Fruit fly (Drosophila melanogaster) whole organism, pupa: ENCODE data around the gene JhI-21.

Experiments
- CG10348 ChIP-seq: fragments of 200-800 bp; sonication (Bioruptor generic); IDR thresholded peaks from 2 replicates; pipeline ENCODE4 v1.3.6; 2022; ENCODE audit warnings: missing biosample characterization, missing genetic modification characterization
- CG12605 ChIP-seq: fragments of 200-800 bp; sonication (Bioruptor generic); IDR thresholded peaks from 2 replicates; pipeline ENCODE4 v1.3.6; 2022; ENCODE audit warnings: missing biosample characterization, missing genetic modification characterization
- CG14655 ChIP-seq: fragments of 200-800 bp; sonication (Bioruptor generic); optimal IDR thresholded peaks from 3 replicates; lab custom pipeline; 2017; ENCODE audit warnings: mild to moderate bottlenecking, missing biosample characterization, missing genetic modification reagents, missing genetic modification characterization
- CG15710 ChIP-seq: fragments of 200-800 bp; sonication (Bioruptor generic); optimal IDR thresholded peaks from 2 replicates; lab custom pipeline; 2018; ENCODE audit warnings: missing biosample characterization, mild to moderate bottlenecking, missing genetic modification characterization, moderate library complexity
- CG17806 ChIP-seq: fragments of 200-800 bp; sonication (Bioruptor generic); optimal IDR thresholded peaks from 2 replicates; lab custom pipeline; 2018; ENCODE audit warnings: missing biosample characterization, mild to moderate bottlenecking, missing genetic modification characterization, moderate library complexity
- CG4496 ChIP-seq: fragments of 200-800 bp; sonication (Bioruptor generic); IDR thresholded peaks from 3 replicates; pipeline ENCODE4 v1.3.6; 2022; ENCODE audit warnings: missing biosample characterization, missing genetic modification characterization
- Pif1A ChIP-seq: fragments of 200-800 bp; sonication (Bioruptor generic); optimal IDR thresholded peaks from 3 replicates; lab custom pipeline; 2016; ENCODE audit warnings: missing biosample characterization, missing genetic modification characterization
- Pif1B ChIP-seq: fragments of 200-800 bp; sonication (Bioruptor generic); optimal IDR thresholded peaks from 3 replicates; lab custom pipeline; 2016; ENCODE audit warnings: missing biosample characterization, missing genetic modification characterization
- Snoo ChIP-seq: fragments of 200-800 bp; sonication (Bioruptor generic); optimal IDR thresholded peaks from 3 replicates; lab custom pipeline; 2017; ENCODE audit warnings: missing biosample characterization, mild to moderate bottlenecking, missing genetic modification characterization, inconsistent platforms
- fd96Ca ChIP-seq: fragments of 200-800 bp; sonication (Bioruptor generic); IDR thresholded peaks from 3 replicates; pipeline ENCODE4 v1.3.6; 2022; ENCODE audit warnings: missing biosample characterization, missing genetic modification characterization
- gl ChIP-seq: fragments of 200-800 bp; sonication (Bioruptor generic); optimal IDR thresholded peaks from 2 replicates; lab custom pipeline; 2018; ENCODE audit warnings: missing biosample characterization, mild to moderate bottlenecking, missing genetic modification characterization

DNA sequence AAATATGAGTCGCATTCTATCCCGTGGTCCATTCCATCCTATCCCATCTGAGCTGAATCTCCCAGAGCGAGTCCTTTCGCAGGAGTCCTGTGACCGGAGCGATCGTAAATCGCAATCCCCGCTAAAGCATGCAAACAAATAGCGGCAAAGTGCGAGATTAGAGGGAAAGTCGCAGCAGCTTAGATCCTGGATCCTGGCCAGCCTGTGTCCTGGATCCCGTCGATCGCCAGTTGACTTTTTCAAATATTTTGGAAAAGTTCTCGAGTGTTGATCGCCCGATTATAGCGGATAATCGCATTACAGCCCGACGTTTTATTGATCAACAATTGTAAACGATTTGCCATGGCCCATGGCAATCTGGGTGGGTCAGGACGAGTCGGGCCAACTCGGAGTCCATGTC lies 33.3 kb upstream of the JhI-21 start:
- TF ChIP-seq CG4496 (GFP tag; lab: Robert Waterston, UW) = no peak
- TF ChIP-seq CG15710 = no peak
- TF ChIP-seq CG10348 = no peak
- TF ChIP-seq CG17806 (tag; lab: Kevin White, UChicago) = no peak
- no peak for TF ChIP-seq Pif1A (GFP tag; lab: Kevin White, UChicago)
- TF ChIP-seq gl (tag; lab: Kevin White, UChicago) = no peak
- no peak for TF ChIP-seq CG12605 (GFP tag; lab: Robert Waterston, UW)
- TF ChIP-seq CG14655 = no peak
- no peak for TF ChIP-seq Snoo (tag; lab: Kevin White, UChicago)
- no peak for TF ChIP-seq Pif1B
- TF ChIP-seq fd96Ca (GFP tag; lab: Robert Waterston, UW) = no peak
